Fruit fly (Drosophila melanogaster) whole organism, embryonic: ENCODE data around the gene Muted.

Source experiments
- B-H1 ChIP-seq: fragments of 200-800 bp; sonication (Bioruptor generic); IDR thresholded peaks from 3 replicates; pipeline ENCODE4 v1.3.6; 2022; ENCODE audit warnings: missing biosample characterization, missing genetic modification characterization
- Blimp-1 ChIP-seq: fragments of 200-800 bp; sonication (Bioruptor generic); optimal IDR thresholded peaks from 3 replicates; lab custom pipeline; 2018; ENCODE audit warnings: missing biosample characterization, missing genetic modification characterization, mild to moderate bottlenecking, moderate library complexity, missing genetic modification reagents
- C15 ChIP-seq: fragments of 200-800 bp; sonication (Bioruptor generic); IDR thresholded peaks from 3 replicates; pipeline ENCODE4 v1.3.6; 2022; ENCODE audit warnings: missing biosample characterization, missing genetic modification characterization
- CG10147 ChIP-seq: fragments of 200-800 bp; sonication (Bioruptor generic); optimal IDR thresholded peaks from 2 replicates; lab custom pipeline; 2019; ENCODE audit warnings: missing biosample characterization, mild to moderate bottlenecking, missing genetic modification characterization, moderate library complexity
- CG10274 ChIP-seq: fragments of 200-800 bp; sonication (Bioruptor generic); optimal IDR thresholded peaks from 3 replicates; lab custom pipeline; 2017; ENCODE audit warnings: missing biosample characterization, mild to moderate bottlenecking, missing genetic modification characterization
- CG12744 ChIP-seq: fragments of 200-800 bp; sonication (Bioruptor generic); optimal IDR thresholded peaks from 2 replicates; lab custom pipeline; 2016; ENCODE audit warnings: missing biosample characterization, missing genetic modification characterization
- CG13624 ChIP-seq: fragments of 200-800 bp; sonication (Bioruptor generic); optimal IDR thresholded peaks from 2 replicates; lab custom pipeline; 2016; ENCODE audit warnings: missing biosample characterization, missing genetic modification characterization
- CG15073 ChIP-seq: fragments of 200-800 bp; sonication (Bioruptor generic); optimal IDR thresholded peaks from 2 replicates; lab custom pipeline; 2016; ENCODE audit warnings: missing biosample characterization, missing genetic modification characterization
- CG1602 ChIP-seq: fragments of 200-800 bp; sonication (Bioruptor generic); optimal IDR thresholded peaks from 3 replicates; lab custom pipeline; 2016; ENCODE audit warnings: missing biosample characterization, missing genetic modification characterization
- CG17359 ChIP-seq: fragments of 200-800 bp; sonication (Bioruptor generic); optimal IDR thresholded peaks from 3 replicates; lab custom pipeline; 2018; ENCODE audit warnings: missing biosample characterization, mild to moderate bottlenecking, missing genetic modification characterization, moderate library complexity
- CG17385 ChIP-seq: fragments of 200-800 bp; sonication (Bioruptor generic); optimal IDR thresholded peaks from 3 replicates; lab custom pipeline; 2018; ENCODE audit warnings: missing biosample characterization, mild to moderate bottlenecking, missing genetic modification characterization
- CG2712 ChIP-seq: fragments of 200-800 bp; optimal IDR thresholded peaks from 3 replicates; lab custom pipeline; 2019; ENCODE audit warnings: missing biosample characterization, mild to moderate bottlenecking, missing genetic modification characterization, moderate library complexity
- CG30020 ChIP-seq: fragments of 200-800 bp; optimal IDR thresholded peaks from 2 replicates; lab custom pipeline; 2019; ENCODE audit warnings: missing biosample characterization, mild to moderate bottlenecking, missing genetic modification characterization, moderate library complexity
- CG3163 ChIP-seq: fragments of 200-800 bp; sonication (Bioruptor generic); optimal IDR thresholded peaks from 3 replicates; lab custom pipeline; 2016; ENCODE audit warnings: missing biosample characterization, missing genetic modification characterization
- CG3847 ChIP-seq: fragments of 200-800 bp; sonication (Bioruptor generic); IDR thresholded peaks from 2 replicates; pipeline ENCODE4 v1.3.6; 2022; ENCODE audit warnings: missing biosample characterization, missing genetic modification characterization
- CG3995 ChIP-seq: fragments of 200-800 bp; sonication (Bioruptor generic); optimal IDR thresholded peaks from 3 replicates; lab custom pipeline; 2016; ENCODE audit warnings: missing biosample characterization, missing genetic modification characterization
- CG4617 ChIP-seq: fragments of 200-800 bp; sonication (Bioruptor generic); optimal IDR thresholded peaks from 3 replicates; lab custom pipeline; 2016; ENCODE audit warnings: missing biosample characterization, missing genetic modification characterization, borderline replicate concordance
- CG4730 ChIP-seq: fragments of 200-800 bp; sonication (Bioruptor generic); IDR thresholded peaks from 2 replicates; pipeline ENCODE4 v1.3.6; 2022; ENCODE audit warnings: missing biosample characterization, missing genetic modification characterization
- CG6175 ChIP-seq: fragments of 200-800 bp; sonication (Bioruptor generic); IDR thresholded peaks from 3 replicates; pipeline ENCODE4 v1.3.6; 2022; ENCODE audit warnings: missing biosample characterization, missing genetic modification characterization
- CG7963 ChIP-seq: fragments of 200-800 bp; sonication (Bioruptor generic); IDR thresholded peaks from 3 replicates; pipeline ENCODE4 v1.3.6; 2022; ENCODE audit warnings: missing biosample characterization, missing genetic modification characterization; ENCODE audit not compliant: partially characterized antibody
- CG8281 ChIP-seq: fragments of 200-800 bp; sonication (Bioruptor generic); optimal IDR thresholded peaks from 2 replicates; lab custom pipeline; 2018; ENCODE audit warnings: missing biosample characterization, mild to moderate bottlenecking, missing genetic modification characterization, moderate library complexity
- CHES-1-like ChIP-seq: fragments of 200-800 bp; sonication (Bioruptor generic); optimal IDR thresholded peaks from 2 replicates; lab custom pipeline; 2016; ENCODE audit warnings: missing biosample characterization, missing genetic modification characterization
- ERR ChIP-seq: fragments of 200-800 bp; sonication (Bioruptor generic); optimal IDR thresholded peaks from 2 replicates; lab custom pipeline; 2016; ENCODE audit warnings: missing biosample characterization, missing genetic modification characterization
- HLH54F ChIP-seq: fragments of 200-800 bp; sonication (Bioruptor generic); optimal IDR thresholded peaks from 3 replicates; lab custom pipeline; 2016; ENCODE audit warnings: missing biosample characterization, missing genetic modification characterization
- Hey ChIP-seq: fragments of 200-800 bp; sonication (Bioruptor generic); optimal IDR thresholded peaks from 3 replicates; lab custom pipeline; 2018; ENCODE audit warnings: missing biosample characterization, mild to moderate bottlenecking, missing genetic modification characterization
- Hsf ChIP-seq: fragments of 200-800 bp; sonication (Bioruptor generic); optimal IDR thresholded peaks from 3 replicates; lab custom pipeline; 2016; ENCODE audit warnings: missing biosample characterization, missing genetic modification characterization
- Mad ChIP-seq: fragments of 200-800 bp; sonication (Bioruptor generic); optimal IDR thresholded peaks from 2 replicates; lab custom pipeline; 2016; ENCODE audit warnings: missing biosample characterization, missing genetic modification characterization
- Myb ChIP-seq: fragments of 200-800 bp; sonication (Bioruptor generic); optimal IDR thresholded peaks from 2 replicates; lab custom pipeline; 2016; ENCODE audit warnings: missing biosample characterization, missing genetic modification characterization
- Oaz ChIP-seq: fragments of 200-800 bp; sonication (Bioruptor generic); IDR thresholded peaks from 2 replicates; pipeline ENCODE4 v1.3.6; 2022; ENCODE audit warnings: missing biosample characterization, missing genetic modification characterization
- Optix ChIP-seq: fragments of 200-800 bp; sonication (Bioruptor generic); IDR thresholded peaks from 3 replicates; pipeline ENCODE4 v1.3.6; 2022; ENCODE audit warnings: missing biosample characterization, missing genetic modification characterization
- PHDP ChIP-seq: fragments of 200-800 bp; sonication (Bioruptor generic); optimal IDR thresholded peaks from 3 replicates; lab custom pipeline; 2018; ENCODE audit warnings: missing biosample characterization, mild to moderate bottlenecking, missing genetic modification characterization, moderate library complexity
- chif ChIP-seq, 2 experiments: fragments of 200-800 bp; sonication (Bioruptor generic); optimal IDR thresholded peaks; 3 replicates each; lab custom pipeline; 2016; ENCODE audit warnings: missing biosample characterization in 2 of 2, missing genetic modification characterization in 2 of 2
- croc ChIP-seq: fragments of 200-800 bp; sonication (Bioruptor generic); conservative IDR thresholded peaks from 3 replicates; pipeline ENCODE4 v1.3.6; 2022; ENCODE audit warnings: missing biosample characterization, missing genetic modification characterization
- crol ChIP-seq: fragments of 200-800 bp; sonication (Bioruptor generic); IDR thresholded peaks from 2 replicates; pipeline ENCODE4 v1.3.6; 2022; ENCODE audit warnings: missing biosample characterization, missing genetic modification characterization
- cwo ChIP-seq: fragments of 200-800 bp; sonication (Bioruptor generic); optimal IDR thresholded peaks from 3 replicates; lab custom pipeline; 2017; ENCODE audit warnings: missing biosample characterization, missing genetic modification characterization, mild to moderate bottlenecking, moderate library complexity, missing genetic modification reagents
- danr ChIP-seq: fragments of 200-800 bp; sonication (Bioruptor generic); IDR thresholded peaks from 2 replicates; pipeline ENCODE4 v1.3.6; 2022; ENCODE audit warnings: missing biosample characterization, missing genetic modification characterization
- ewg ChIP-seq: fragments of 200-800 bp; sonication (Bioruptor generic); optimal IDR thresholded peaks from 3 replicates; lab custom pipeline; 2017; ENCODE audit warnings: mild to moderate bottlenecking, missing biosample characterization, missing genetic modification reagents, missing genetic modification characterization
- fd3F ChIP-seq: fragments of 200-800 bp; sonication (Bioruptor generic); optimal IDR thresholded peaks from 2 replicates; lab custom pipeline; 2018; ENCODE audit warnings: missing biosample characterization, mild to moderate bottlenecking, missing genetic modification characterization, moderate library complexity
- jumu ChIP-seq: fragments of 200-800 bp; sonication (Bioruptor generic); optimal IDR thresholded peaks from 3 replicates; lab custom pipeline; 2016; ENCODE audit warnings: missing biosample characterization, missing genetic modification characterization
- kah ChIP-seq: fragments of 200-800 bp; sonication (Bioruptor generic); optimal IDR thresholded peaks from 2 replicates; lab custom pipeline; 2018; ENCODE audit warnings: missing biosample characterization, mild to moderate bottlenecking, missing genetic modification characterization
- maf-S ChIP-seq: fragments of 200-800 bp; sonication (Bioruptor generic); optimal IDR thresholded peaks from 2 replicates; lab custom pipeline; 2016; ENCODE audit warnings: missing biosample characterization, missing genetic modification characterization
- nom ChIP-seq: fragments of 200-800 bp; sonication (Bioruptor generic); optimal IDR thresholded peaks from 2 replicates; lab custom pipeline; 2017; ENCODE audit warnings: missing biosample characterization, missing genetic modification characterization, mild to moderate bottlenecking, moderate library complexity, missing genetic modification reagents
- odd ChIP-seq: fragments of 200-800 bp; sonication (Bioruptor generic); optimal IDR thresholded peaks from 2 replicates; lab custom pipeline; 2017; ENCODE audit warnings: missing biosample characterization, mild to moderate bottlenecking, missing genetic modification characterization
- phol ChIP-seq: fragments of 200-800 bp; sonication (Bioruptor generic); optimal IDR thresholded peaks from 3 replicates; lab custom pipeline; 2018; ENCODE audit warnings: missing biosample characterization, mild to moderate bottlenecking, missing genetic modification characterization, moderate library complexity
- pros ChIP-seq: fragments of 200-800 bp; sonication (Bioruptor generic); optimal IDR thresholded peaks from 3 replicates; lab custom pipeline; 2019; ENCODE audit warnings: missing biosample characterization, mild to moderate bottlenecking, missing genetic modification characterization, moderate library complexity
- salm ChIP-seq: fragments of 200-800 bp; sonication (Bioruptor generic); optimal IDR thresholded peaks from 2 replicates; lab custom pipeline; 2018; ENCODE audit warnings: missing biosample characterization, mild to moderate bottlenecking, missing genetic modification characterization
- scrt ChIP-seq: fragments of 200-800 bp; sonication (Bioruptor generic); optimal IDR thresholded peaks from 2 replicates; lab custom pipeline; 2018; ENCODE audit warnings: missing biosample characterization, mild to moderate bottlenecking, missing genetic modification characterization, moderate library complexity
- sr ChIP-seq: fragments of 200-800 bp; sonication (Bioruptor generic); IDR thresholded peaks from 3 replicates; pipeline ENCODE4 v1.3.6; 2022; ENCODE audit warnings: missing biosample characterization, missing genetic modification characterization
- tio ChIP-seq: fragments of 200-800 bp; sonication (Bioruptor generic); optimal IDR thresholded peaks from 2 replicates; lab custom pipeline; 2017; ENCODE audit warnings: missing biosample characterization, missing genetic modification characterization, inconsistent platforms
- unc-4 ChIP-seq: fragments of 200-800 bp; sonication (Bioruptor generic); IDR thresholded peaks from 2 replicates; pipeline ENCODE4 v1.3.6; 2022; ENCODE audit warnings: missing biosample characterization, missing genetic modification characterization; ENCODE audit not compliant: partially characterized antibody
- vvl ChIP-seq: fragments of 200-800 bp; sonication (Bioruptor generic); IDR thresholded peaks from 2 replicates; pipeline ENCODE4 v1.3.6; 2022; ENCODE audit warnings: missing biosample characterization, missing genetic modification characterization
- wor ChIP-seq: fragments of 200-800 bp; sonication (Bioruptor generic); IDR thresholded peaks from 2 replicates; pipeline ENCODE4 v1.3.6; 2022; ENCODE audit warnings: missing biosample characterization, missing genetic modification characterization

The Muted gene

DNA sequence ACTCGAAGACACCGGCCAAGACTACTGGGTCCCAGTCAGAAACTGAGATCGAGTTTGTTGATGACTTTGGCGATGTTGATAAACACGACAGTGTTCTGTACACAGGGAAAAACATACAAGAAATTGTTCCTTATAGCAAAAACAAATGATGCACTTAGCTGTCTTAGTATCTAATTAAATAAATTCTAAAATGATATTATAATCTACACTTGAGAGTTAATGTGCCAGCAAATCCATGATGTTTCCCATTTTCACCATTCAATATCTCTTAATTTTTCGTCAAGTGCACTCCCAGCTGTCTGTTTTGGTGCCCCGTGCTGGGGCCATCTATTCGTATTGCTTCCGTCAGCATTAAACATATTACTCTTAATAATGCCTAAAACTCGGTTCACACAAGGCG lies 37.8 kb downstream of the Muted start (continued):
- no peak for TF ChIP-seq CG30020
- TF ChIP-seq maf-S (GFP tag; lab: Kevin White, UChicago), result no peak
- peak; percentile 40; the same call in 1 of the 2 replicates for TF ChIP-seq CG3847 (GFP tag; lab: Robert Waterston, UW)
- no peak for TF ChIP-seq CG2712 (tag; lab: Kevin White, UChicago)
- TF ChIP-seq C15 (GFP tag; lab: Robert Waterston, UW), result no peak
- TF ChIP-seq kah, result no peak
- no peak for TF ChIP-seq unc-4 (GFP tag; lab: Robert Waterston, UW)
- no peak for TF ChIP-seq jumu (GFP tag; lab: Kevin White, UChicago)
- TF ChIP-seq CG4617, result no peak
- TF ChIP-seq Myb (GFP tag; lab: Kevin White, UChicago), result no peak
- TF ChIP-seq salm (tag; lab: Kevin White, UChicago), result no peak
- TF ChIP-seq CG15073 (GFP tag; lab: Kevin White, UChicago), result no peak
- TF ChIP-seq CG8281 (tag; lab: Kevin White, UChicago), result no peak
- TF ChIP-seq phol (tag; lab: Kevin White, UChicago), result no peak
- no peak for TF ChIP-seq crol
- no peak for TF ChIP-seq scrt
- TF ChIP-seq CG3995 (GFP tag; lab: Kevin White, UChicago), result no peak
- no peak for TF ChIP-seq CG3163 (GFP tag; lab: Kevin White, UChicago)
- no peak for TF ChIP-seq CHES-1-like (GFP tag; lab: Kevin White, UChicago)
- no peak for TF ChIP-seq pros (GFP tag; lab: Kevin White, UChicago)
- TF ChIP-seq PHDP (tag; lab: Kevin White, UChicago), result no peak
- TF ChIP-seq danr (GFP tag; lab: Robert Waterston, UW), result no peak
- TF ChIP-seq CG10147, result no peak
- no peak for TF ChIP-seq sr (GFP tag; lab: Robert Waterston, UW)
- TF ChIP-seq odd (GFP tag; lab: Kevin White, UChicago), result no peak
- no peak for TF ChIP-seq B-H1 (GFP tag; lab: Robert Waterston, UW)
- no peak for TF ChIP-seq CG17359
- no peak for TF ChIP-seq CG10274 (GFP tag; lab: Kevin White, UChicago)
- no peak for TF ChIP-seq nom (GFP tag; lab: Kevin White, UChicago)
- no peak for TF ChIP-seq Blimp-1 (GFP tag; lab: Kevin White, UChicago)
- TF ChIP-seq CG4730 (GFP tag; lab: Robert Waterston, UW), result no peak
- TF ChIP-seq ewg (GFP tag; lab: Kevin White, UChicago), result no peak
- peak; percentile 28 for TF ChIP-seq fd3F
- no peak for TF ChIP-seq tio (GFP tag; lab: Kevin White, UChicago)
- no peak for TF ChIP-seq CG6175 (GFP tag; lab: Robert Waterston, UW)
- TF ChIP-seq Optix, result no peak
- no peak for TF ChIP-seq HLH54F (GFP tag; lab: Kevin White, UChicago)
- TF ChIP-seq Hey (tag; lab: Kevin White, UChicago), result no peak
- no peak for TF ChIP-seq Oaz (GFP tag; lab: Robert Waterston, UW)
- peak; percentile 8 for TF ChIP-seq CG1602 (GFP tag; lab: Kevin White, UChicago)
- TF ChIP-seq CG7963, result no peak
- peak; percentile 67; the same call in 1 of the 2 replicates for TF ChIP-seq vvl
- peak; percentile 25 for TF ChIP-seq cwo (GFP tag; lab: Kevin White, UChicago)
- peak in 1 of 2 experiments; percentile 7 for TF ChIP-seq chif (GFP tag; optimal IDR thresholded peaks at IDR 0.05; lab: Kevin White, UChicago)
- TF ChIP-seq Mad, result no peak
- TF ChIP-seq wor, result no peak
- no peak for TF ChIP-seq CG12744 (GFP tag; lab: Kevin White, UChicago)
- TF ChIP-seq CG17385 (GFP tag; lab: Kevin White, UChicago), result no peak
- TF ChIP-seq CG13624 (GFP tag; lab: Kevin White, UChicago), result no peak
- TF ChIP-seq croc, result no peak; the same call in 2 of the 3 replicates
- TF ChIP-seq ERR, result no peak
- TF ChIP-seq Hsf (GFP tag; lab: Kevin White, UChicago), result peak; percentile 34
